Worm (Caenorhabditis elegans) whole organism, early embryonic: Measurements from ENCODE around the gene C04E7.5.

Experiments used
- B0310.2 ChIP-seq: sonication (generic microtip); optimal IDR thresholded peaks from 2 replicates; lab custom pipeline; 2016; ENCODE audit warnings: mild to moderate bottlenecking, missing genetic modification characterization, missing compliant biosample characterization
- F13C5.2 ChIP-seq: sonication (generic microtip); optimal IDR thresholded peaks from 2 replicates; lab custom pipeline; 2017; ENCODE audit warnings: mild to moderate bottlenecking, missing genetic modification characterization, inconsistent platforms, missing compliant biosample characterization
- aly-1 ChIP-seq: sonication (generic microtip); optimal IDR thresholded peaks from 2 replicates; lab custom pipeline; 2016; ENCODE audit warnings: missing genetic modification characterization, missing compliant biosample characterization
- ama-1 ChIP-seq: fragments of 150-350 bp; optimal IDR thresholded peaks from 2 replicates; lab custom pipeline; 2014
- ceh-13 ChIP-seq: fragments of 200-800 bp; sonication (Bioruptor generic); optimal IDR thresholded peaks from 2 replicates; lab custom pipeline; 2018; ENCODE audit warnings: mild to moderate bottlenecking, missing genetic modification characterization, missing compliant biosample characterization
- ceh-36 ChIP-seq: sonication (generic microtip); optimal IDR thresholded peaks from 2 replicates; lab custom pipeline; 2016; ENCODE audit warnings: missing genetic modification characterization, inconsistent platforms, missing compliant biosample characterization
- ets-7 ChIP-seq: sonication (generic microtip); optimal IDR thresholded peaks from 2 replicates; lab custom pipeline; 2016; ENCODE audit warnings: missing genotype, missing genetic modification characterization, missing compliant biosample characterization
- flt-1 ChIP-seq: fragments of 200-800 bp; sonication (Bioruptor generic); IDR thresholded peaks from 2 replicates; pipeline ENCODE4 v1.3.6; 2022; ENCODE audit warnings: missing genetic modification characterization, missing compliant biosample characterization
- hmbx-1 ChIP-seq: sonication (generic microtip); optimal IDR thresholded peaks from 2 replicates; lab custom pipeline; 2016; ENCODE audit warnings: mild to moderate bottlenecking, missing genetic modification characterization, missing compliant biosample characterization
- hmg-4 ChIP-seq: fragments of 200-800 bp; sonication (Bioruptor generic); optimal IDR thresholded peaks from 2 replicates; lab custom pipeline; 2018; ENCODE audit warnings: mild to moderate bottlenecking, missing genetic modification characterization, missing compliant biosample characterization
- hnd-1 ChIP-seq: sonication (generic microtip); optimal IDR thresholded peaks from 2 replicates; lab custom pipeline; 2016; ENCODE audit warnings: missing genetic modification characterization, missing compliant biosample characterization
- pes-1 ChIP-seq: fragments of 200-800 bp; sonication (Bioruptor generic); IDR thresholded peaks from 2 replicates; pipeline ENCODE4 v1.3.6; 2022; ENCODE audit warnings: missing genetic modification reagents, missing genetic modification characterization, missing compliant biosample characterization
- scrt-1 ChIP-seq: fragments of 200-800 bp; sonication (Bioruptor generic); IDR thresholded peaks from 2 replicates; pipeline ENCODE4 v1.3.6; 2022; ENCODE audit warnings: missing genetic modification characterization, missing compliant biosample characterization
- sea-1 ChIP-seq: fragments of 200-800 bp; sonication (Bioruptor generic); conservative IDR thresholded peaks from 2 replicates; pipeline ENCODE4 v1.3.6; 2022; ENCODE audit warnings: missing genetic modification characterization, missing compliant biosample characterization
- tbx-11 ChIP-seq: fragments of 200-800 bp; sonication (Bioruptor generic); IDR thresholded peaks from 2 replicates; pipeline ENCODE4 v1.3.6; 2022; ENCODE audit warnings: missing genetic modification characterization, missing compliant biosample characterization
- tbx-37 ChIP-seq: fragments of 200-800 bp; sonication (Bioruptor generic); conservative IDR thresholded peaks from 2 replicates; pipeline ENCODE4 v1.3.6; 2022; ENCODE audit warnings: missing genetic modification reagents, missing genetic modification characterization, missing compliant biosample characterization
- tra-4 ChIP-seq: sonication (generic microtip); optimal IDR thresholded peaks from 2 replicates; lab custom pipeline; 2017; ENCODE audit warnings: missing genetic modification characterization, missing compliant biosample characterization

Gene C04E7.5

DNA sequence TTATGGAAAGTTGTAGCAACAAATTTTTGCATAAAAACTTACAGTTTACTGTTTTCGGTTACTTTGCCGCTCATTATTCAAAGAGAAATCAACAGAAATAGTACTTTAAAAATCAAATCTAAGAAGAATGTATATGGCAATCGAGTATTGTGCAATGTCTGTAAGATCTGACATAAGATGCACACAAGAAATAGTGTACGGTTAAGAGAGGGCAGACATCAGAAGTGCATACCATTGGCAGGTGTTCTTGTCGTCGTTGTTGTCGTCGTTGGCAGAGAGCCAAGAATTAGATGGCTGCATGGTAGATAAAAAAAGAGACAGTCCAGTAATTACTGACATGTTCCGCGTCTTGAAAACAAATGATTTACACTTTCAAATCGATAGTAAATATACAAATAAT lies 34.1 kb downstream of the C04E7.5 start, which contains the start of gene R04A9.7:
Gene R04A9.7 (minus strand): TSS at position 184 of the 400 bp plus-strand sequence.
- TF ChIP-seq hmg-4 (no peak), tra-4 (tag; lab: Kevin White, UChicago) (no peak), hmbx-1 (no peak), aly-1 (tag; lab: Kevin White, UChicago) (no peak), B0310.2 (tag; lab: Kevin White, UChicago) (no peak), ama-1 (lab: Kevin White, UChicago) (no peak), tbx-11 (GFP tag; lab: Robert Waterston, UW) (no peak), ets-7 (tag; lab: Kevin White, UChicago) (no peak), ceh-13 (GFP tag; lab: Kevin White, UChicago) (no peak), scrt-1 (GFP tag; lab: Robert Waterston, UW) (no peak), tbx-37 (no peak), pes-1 (GFP tag; lab: Robert Waterston, UW) (no peak), hnd-1 (tag; lab: Kevin White, UChicago) (no peak), sea-1 (GFP tag; lab: Robert Waterston, UW) (no peak), ceh-36 (tag; lab: Kevin White, UChicago) (no peak), F13C5.2 (tag; lab: Kevin White, UChicago) (no peak), flt-1 (GFP tag; lab: Robert Waterston, UW) (no peak)

DNA sequence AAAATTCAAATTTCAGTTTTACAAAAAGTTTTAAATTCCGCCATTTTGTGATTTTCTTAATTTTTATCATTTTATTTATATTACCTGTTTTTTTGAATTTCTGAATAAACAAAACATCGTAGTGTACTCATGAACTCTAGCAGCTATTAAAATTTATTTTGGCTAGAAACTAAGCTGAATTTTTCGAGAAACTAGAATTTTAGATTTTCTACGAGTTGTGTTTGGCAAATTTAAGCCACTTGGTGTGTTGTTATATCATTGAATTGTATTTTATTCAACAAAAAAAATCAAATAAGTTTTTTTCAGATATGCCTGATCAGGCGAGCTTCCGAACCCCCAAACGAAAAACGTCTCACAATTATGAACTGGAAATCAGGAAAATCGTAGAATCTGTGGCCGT lies 36.7 kb downstream of the C04E7.5 start, which contains the start of gene R04A9.6:
Gene R04A9.6 (plus strand): TSS at position 301 of the 400 bp plus-strand sequence.
- TF ChIP-seq tbx-11 (GFP tag; lab: Robert Waterston, UW) (no peak), hmg-4 (no peak), F13C5.2 (tag; lab: Kevin White, UChicago) (no peak), sea-1 (GFP tag; lab: Robert Waterston, UW) (no peak), scrt-1 (GFP tag; lab: Robert Waterston, UW) (no peak), ceh-13 (GFP tag; lab: Kevin White, UChicago) (no peak), ets-7 (tag; lab: Kevin White, UChicago) (no peak), tbx-37 (no peak), pes-1 (GFP tag; lab: Robert Waterston, UW) (no peak)

DNA sequence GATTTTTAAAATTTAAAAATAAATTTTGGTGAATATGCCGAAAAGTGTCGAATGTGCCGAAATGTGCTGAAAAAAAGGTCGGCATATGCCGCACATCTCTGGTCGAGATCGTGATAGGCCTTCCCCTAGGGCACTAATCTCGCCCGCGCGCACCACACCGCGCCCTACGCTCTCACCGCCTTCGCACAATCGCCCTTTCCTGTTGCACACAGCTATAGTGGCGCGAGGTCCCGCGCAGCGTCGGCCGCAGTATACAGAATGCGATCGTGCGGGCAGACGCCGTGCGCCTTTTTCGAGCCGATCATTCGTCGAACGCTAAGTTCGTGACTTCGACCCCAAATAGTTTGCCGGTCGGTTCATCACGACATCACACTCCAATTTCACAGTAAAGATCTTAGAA lies 39.0 kb downstream of the C04E7.5 start:
- TF ChIP-seq sea-1 (GFP tag; lab: Robert Waterston, UW) (peak; percentile 50; the same call in 1 of the 2 replicates), pes-1 (GFP tag; lab: Robert Waterston, UW) (no peak), ama-1 (lab: Kevin White, UChicago) (no peak)

DNA sequence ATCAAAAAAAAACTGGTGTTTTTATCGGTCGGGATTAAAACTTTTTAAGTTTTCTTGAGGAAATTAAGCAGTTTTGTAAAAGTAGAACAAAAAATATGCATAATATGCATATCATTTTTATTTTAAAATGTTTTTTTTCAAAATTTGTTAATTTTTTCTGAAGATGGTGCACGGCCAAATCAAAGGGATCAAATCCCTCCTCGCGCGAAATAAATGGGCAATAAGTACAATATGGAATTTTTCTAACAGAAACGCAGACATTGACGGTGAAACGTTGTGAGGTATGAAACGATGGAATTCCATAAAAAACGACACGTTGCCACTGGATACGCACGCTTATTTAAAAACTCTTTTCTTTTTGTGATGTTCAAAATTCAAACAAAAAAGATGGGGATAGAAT lies 42.4 kb downstream of the C04E7.5 start:
- TF ChIP-seq tbx-37 (no peak), ama-1 (lab: Kevin White, UChicago) (no peak)

DNA sequence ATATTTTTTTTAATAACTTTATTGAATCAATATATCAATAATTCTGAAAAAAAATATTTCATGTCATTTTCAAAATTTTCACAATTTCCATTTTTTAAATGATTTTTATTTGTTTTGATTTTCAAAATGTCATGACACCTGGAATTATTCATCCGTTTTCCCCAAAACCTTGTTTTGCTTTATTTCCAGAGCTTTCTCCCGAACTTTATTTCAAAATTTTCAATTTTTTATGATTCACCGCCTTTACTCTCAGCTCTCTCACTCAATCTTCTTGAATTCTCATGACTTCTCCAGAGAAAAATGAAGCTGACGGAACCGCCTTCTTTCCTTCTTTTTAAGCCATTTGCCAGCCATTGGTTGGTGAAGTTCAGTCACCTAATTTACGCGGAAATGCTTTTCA lies 44.0 kb downstream of the C04E7.5 start, which contains the start of gene R04A9.1:
Gene R04A9.1 (plus strand): TSS at position 301 of the 400 bp plus-strand sequence.
- TF ChIP-seq scrt-1 (GFP tag; lab: Robert Waterston, UW) (no peak), ama-1 (lab: Kevin White, UChicago) (no peak), hmg-4 (no peak), F13C5.2 (tag; lab: Kevin White, UChicago) (no peak), tbx-37 (no peak)

DNA sequence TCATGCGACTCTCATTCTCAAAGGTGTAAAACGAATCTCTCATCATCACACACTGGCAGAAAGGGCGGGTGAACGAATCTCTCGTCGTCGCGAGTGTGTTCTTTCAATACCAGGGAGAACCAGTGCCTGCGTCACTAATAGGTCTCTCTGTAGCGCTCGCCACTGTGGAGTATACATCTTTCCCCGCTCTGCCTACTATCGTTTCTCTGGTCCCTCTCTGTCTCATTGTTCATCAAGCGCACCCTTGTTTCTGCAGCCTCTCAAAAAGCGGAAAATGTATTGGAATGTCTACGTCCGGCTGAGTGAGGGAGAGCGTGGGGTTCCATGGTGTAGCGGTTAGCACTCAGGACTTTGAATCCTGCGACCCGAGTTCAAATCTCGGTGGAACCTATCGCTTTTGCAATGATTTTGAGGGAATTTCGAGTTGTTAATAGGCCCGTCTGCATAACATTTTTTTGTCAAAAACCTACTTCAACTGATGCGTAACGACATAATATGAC lies 49.5 kb downstream of the C04E7.5 start:
- TF ChIP-seq tbx-11 (GFP tag; lab: Robert Waterston, UW) (peak; percentile 93), tra-4 (tag; lab: Kevin White, UChicago) (peak; percentile 54), sea-1 (GFP tag; lab: Robert Waterston, UW) (peak; percentile 92), flt-1 (GFP tag; lab: Robert Waterston, UW) (peak; percentile 91), tbx-37 (peak; percentile 82), hmg-4 (peak; percentile 98), hnd-1 (tag; lab: Kevin White, UChicago) (peak; percentile 77), B0310.2 (tag; lab: Kevin White, UChicago) (peak; percentile 78), ceh-13 (GFP tag; lab: Kevin White, UChicago) (peak; percentile 82), aly-1 (tag; lab: Kevin White, UChicago) (peak; percentile 89), hmbx-1 (peak; percentile 71), ets-7 (tag; lab: Kevin White, UChicago) (peak; percentile 85), F13C5.2 (tag; lab: Kevin White, UChicago) (peak; percentile 96), scrt-1 (GFP tag; lab: Robert Waterston, UW) (peak; percentile 92), ama-1 (lab: Kevin White, UChicago) (no peak), ceh-36 (tag; lab: Kevin White, UChicago) (peak; percentile 80), pes-1 (GFP tag; lab: Robert Waterston, UW) (peak; percentile 93)
